Worm (Caenorhabditis elegans): Measurements from ENCODE around the gene F46F5.8.

DNA sequence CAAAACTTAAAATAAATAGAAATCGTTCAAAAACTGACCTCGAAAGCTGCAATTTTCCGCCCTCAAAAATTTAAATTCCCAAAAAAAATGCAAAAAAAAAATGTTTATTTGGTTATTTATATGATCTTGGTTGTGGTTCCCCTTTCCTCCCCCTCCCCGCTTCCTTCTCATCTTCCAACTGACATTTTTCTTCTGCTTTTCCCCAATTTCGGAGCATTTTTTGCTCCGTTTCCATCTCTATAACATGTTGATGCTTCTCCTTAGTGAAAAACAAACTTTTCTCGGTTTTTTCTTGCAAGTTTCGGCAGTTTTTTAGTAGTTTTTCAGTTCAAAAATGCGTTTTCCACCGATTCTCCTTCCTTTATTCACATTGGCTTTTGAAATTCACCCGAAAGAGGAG lies 46.4 kb downstream of the F46F5.8 start, which contains the start of gene Y39F10A.1:
- TF ChIP-seq R02D3.7 (tag; optimal IDR thresholded peaks at IDR 0.05) (no peak), ztf-11 (tag; optimal IDR thresholded peaks at IDR 0.05) (no peak), unc-39 (tag; optimal IDR thresholded peaks at IDR 0.05) (no peak), lin-39 (tag; optimal IDR thresholded peaks at IDR 0.05) (no peak), blmp-1 (tag; optimal IDR thresholded peaks at IDR 0.05; ENCODE audit: insufficient read depth) (no peak), skn-1 (tag; optimal IDR thresholded peaks at IDR 0.05) (no peak), zag-1 (tag; optimal IDR thresholded peaks at IDR 0.05) (no peak), sem-4 (tag; optimal IDR thresholded peaks at IDR 0.05) (no peak), ama-1 (optimal IDR thresholded peaks at IDR 0.05) (no peak)

Measured in whole organism, L2 larva.